Worm (Caenorhabditis elegans) whole organism, L2 larva: Measurements from ENCODE around the gene ZK1307.7.

Experiments
- nhr-77 ChIP-seq: fragments of 150-350 bp; optimal IDR thresholded peaks from 2 replicates; lab custom pipeline; 2014; ENCODE audit warnings: missing biosample characterization, missing genetic modification characterization
- unc-39 ChIP-seq: fragments of 150-350 bp; optimal IDR thresholded peaks from 2 replicates; lab custom pipeline; 2014; ENCODE audit warnings: missing biosample characterization, missing genetic modification characterization

ce11 chrII:9652919-9653318 lies 16.5 kb downstream of the ZK1307.7 start, which contains the start of gene ZK1307.3:
- no peak for TF ChIP-seq unc-39 (tag; lab: Kevin White, UChicago)
- no peak for TF ChIP-seq nhr-77 (tag; lab: Kevin White, UChicago)
